Worm (Caenorhabditis elegans): Measurements from ENCODE around the gene C48D5.3.

ce11 chrIII:3583341-3583740, 1.8 kb upstream of the C48D5.3 start:
- TF ChIP-seq unc-62 (GFP tag; optimal IDR thresholded peaks at IDR 0.05) (no peak), nhr-11 (tag; optimal IDR thresholded peaks at IDR 0.05) (no peak), lin-39 (tag; optimal IDR thresholded peaks at IDR 0.05) (no peak), ztf-11 (tag; optimal IDR thresholded peaks at IDR 0.05) (no peak), daf-12 (tag; optimal IDR thresholded peaks at IDR 0.05) (no peak), ama-1 (optimal IDR thresholded peaks at IDR 0.05) (no peak), unc-39 (tag; optimal IDR thresholded peaks at IDR 0.05) (no peak)

Measured in whole organism, L3 larva.